Worm (Caenorhabditis elegans): ENCODE results near the gene F39G3.5.

ce11 chrV:4769633-4770032, 47.2 kb downstream of the F39G3.5 start, which contains the start of gene C18G1.9:
- TF ChIP-seq dao-5 (tag; optimal IDR thresholded peaks at IDR 0.05) (no peak), him-1 (tag; optimal IDR thresholded peaks at IDR 0.05) (no peak), W03F9.2 (tag; optimal IDR thresholded peaks at IDR 0.05) (no peak)
